Worm (Caenorhabditis elegans) whole organism, young adult: Measurements from ENCODE around the gene pnc-1.

Experiments
- B0035.1 ChIP-seq: sonication (generic microtip); optimal IDR thresholded peaks from 2 replicates; lab custom pipeline; 2016; ENCODE audit warnings: missing genetic modification characterization, mild to moderate bottlenecking, missing compliant biosample characterization, missing genotype, missing genetic modification reagents
- B0336.3 ChIP-seq: fragments of 200-800 bp; sonication (Bioruptor generic); IDR thresholded peaks from 2 replicates; pipeline ENCODE4 v1.3.6; 2022; ENCODE audit warnings: missing genetic modification characterization, missing compliant biosample characterization
- C17E4.6 ChIP-seq: fragments of 200-800 bp; sonication (Bioruptor generic); IDR thresholded peaks from 2 replicates; pipeline ENCODE4 v1.3.6; 2022; ENCODE audit warnings: missing genetic modification reagents, missing genetic modification characterization, missing compliant biosample characterization
- F33H1.4 ChIP-seq: fragments of 200-800 bp; sonication (Bioruptor generic); IDR thresholded peaks from 2 replicates; pipeline ENCODE4 v1.3.6; 2022; ENCODE audit warnings: missing genetic modification reagents, missing genetic modification characterization, missing compliant biosample characterization
- F39B2.1 ChIP-seq: fragments of 200-800 bp; sonication (Bioruptor generic); IDR thresholded peaks from 2 replicates; pipeline ENCODE4 v1.3.6; 2022; ENCODE audit warnings: missing genetic modification reagents, missing genetic modification characterization, missing compliant biosample characterization
- F52B5.7 ChIP-seq: sonication (generic microtip); optimal IDR thresholded peaks from 2 replicates; lab custom pipeline; 2016; ENCODE audit warnings: mild to moderate bottlenecking, missing genetic modification characterization, missing compliant biosample characterization
- T07F8.4 ChIP-seq: sonication (generic microtip); optimal IDR thresholded peaks from 2 replicates; lab custom pipeline; 2016; ENCODE audit warnings: mild to moderate bottlenecking, missing genetic modification characterization, moderate library complexity, missing compliant biosample characterization
- T26A5.8 ChIP-seq: sonication (generic microtip); optimal IDR thresholded peaks from 2 replicates; lab custom pipeline; 2016; ENCODE audit warnings: missing genetic modification characterization, missing compliant biosample characterization
- Y56A3A.18 ChIP-seq: fragments of 200-800 bp; sonication (Bioruptor generic); IDR thresholded peaks from 2 replicates; pipeline ENCODE4 v1.3.6; 2022; ENCODE audit warnings: missing genetic modification reagents, missing genetic modification characterization, missing compliant biosample characterization
- Y79H2A.3 ChIP-seq: fragments of 200-800 bp; sonication (Bioruptor generic); conservative IDR thresholded peaks from 2 replicates; pipeline ENCODE4 v1.3.6; 2022; ENCODE audit warnings: missing genetic modification reagents, missing genetic modification characterization, missing compliant biosample characterization
- Y95B8A.8 ChIP-seq: fragments of 200-800 bp; sonication (Bioruptor generic); IDR thresholded peaks from 2 replicates; pipeline ENCODE4 v1.3.6; 2022; ENCODE audit warnings: missing genetic modification reagents, missing genetic modification characterization, missing compliant biosample characterization
- athp-1 ChIP-seq: sonication (generic microtip); optimal IDR thresholded peaks from 2 replicates; lab custom pipeline; 2017; ENCODE audit warnings: mild to moderate bottlenecking, missing genetic modification characterization, missing compliant biosample characterization
- cebp-1 ChIP-seq, 2 experiments: fragments of 200-800 bp in 1 of 2; sonication (Bioruptor generic) in 1 of 2; sonication (generic microtip) in 1 of 2; IDR thresholded peaks in 1 of 2; optimal IDR thresholded peaks in 1 of 2; 2 replicates each; pipeline versions ENCODE4 v1.3.6 to Lab custom; 2017 to 2022; ENCODE audit warnings: missing compliant biosample characterization in 2 of 2, missing genetic modification characterization in 2 of 2, mild to moderate bottlenecking in 1 of 2, missing genetic modification reagents in 1 of 2, moderate library complexity in 1 of 2
- ceh-27 ChIP-seq: fragments of 200-800 bp; sonication (Bioruptor generic); optimal IDR thresholded peaks from 2 replicates; lab custom pipeline; 2018; ENCODE audit warnings: mild to moderate bottlenecking, missing genetic modification characterization, moderate library complexity, missing compliant biosample characterization
- ceh-40 ChIP-seq: fragments of 200-800 bp; sonication (Bioruptor generic); IDR thresholded peaks from 2 replicates; pipeline ENCODE4 v1.3.6; 2022; ENCODE audit warnings: missing genetic modification characterization, missing compliant biosample characterization
- egl-18 ChIP-seq: fragments of 200-800 bp; sonication (Bioruptor generic); IDR thresholded peaks from 2 replicates; pipeline ENCODE4 v1.3.6; 2022; ENCODE audit warnings: missing genetic modification reagents, missing genetic modification characterization, missing compliant biosample characterization
- gei-17 ChIP-seq: fragments of 200-800 bp; sonication (Bioruptor generic); optimal IDR thresholded peaks from 2 replicates; lab custom pipeline; 2018; ENCODE audit warnings: mild to moderate bottlenecking, missing genetic modification characterization, missing compliant biosample characterization
- hmg-1.2 ChIP-seq: fragments of 200-800 bp; sonication (Bioruptor generic); IDR thresholded peaks from 2 replicates; pipeline ENCODE4 v1.3.6; 2022; ENCODE audit warnings: missing genetic modification reagents, missing genetic modification characterization, missing compliant biosample characterization
- hrde-1 ChIP-seq: sonication (generic microtip); optimal IDR thresholded peaks from 2 replicates; lab custom pipeline; 2016; ENCODE audit warnings: missing genetic modification characterization, mild to moderate bottlenecking, missing compliant biosample characterization, moderate library complexity, missing genotype, missing genetic modification reagents, borderline replicate concordance
- let-607 ChIP-seq, 2 experiments: fragments of 200-800 bp in 1 of 2; sonication (Bioruptor generic) in 1 of 2; sonication (generic microtip) in 1 of 2; optimal IDR thresholded peaks; 2 replicates each; lab custom pipeline; 2016 to 2018; ENCODE audit warnings: mild to moderate bottlenecking in 2 of 2, missing compliant biosample characterization in 2 of 2, missing genetic modification characterization in 2 of 2, moderate library complexity in 2 of 2, missing genotype in 1 of 2
- lsl-1 ChIP-seq: fragments of 200-800 bp; sonication (Bioruptor generic); optimal IDR thresholded peaks from 2 replicates; lab custom pipeline; 2018; ENCODE audit warnings: mild to moderate bottlenecking, missing genetic modification characterization, moderate library complexity, missing compliant biosample characterization
- lsy-27 ChIP-seq: sonication (generic microtip); optimal IDR thresholded peaks from 2 replicates; lab custom pipeline; 2017; ENCODE audit warnings: missing genetic modification characterization, mild to moderate bottlenecking, missing compliant biosample characterization, antibody characterized with exemption, missing genotype, borderline replicate concordance; ENCODE audit not compliant: insufficient read depth
- madf-10 ChIP-seq: sonication (generic microtip); optimal IDR thresholded peaks from 2 replicates; lab custom pipeline; 2016; ENCODE audit warnings: mild to moderate bottlenecking, missing genetic modification characterization, missing compliant biosample characterization
- madf-6 ChIP-seq: fragments of 200-800 bp; sonication (Bioruptor generic); IDR thresholded peaks from 2 replicates; pipeline ENCODE4 v1.3.6; 2022; ENCODE audit warnings: missing genetic modification reagents, missing genetic modification characterization, missing compliant biosample characterization
- mel-28 ChIP-seq: sonication (generic microtip); optimal IDR thresholded peaks from 2 replicates; lab custom pipeline; 2016; ENCODE audit warnings: borderline replicate concordance, mild to moderate bottlenecking, missing genetic modification characterization, missing compliant biosample characterization
- nhr-27 ChIP-seq: fragments of 200-800 bp; sonication (Bioruptor generic); optimal IDR thresholded peaks from 2 replicates; lab custom pipeline; 2018; ENCODE audit warnings: mild to moderate bottlenecking, missing genetic modification characterization, moderate library complexity, missing compliant biosample characterization
- nhr-80 ChIP-seq: sonication (generic microtip); optimal IDR thresholded peaks from 2 replicates; lab custom pipeline; 2016; ENCODE audit warnings: missing genetic modification characterization, missing compliant biosample characterization
- rec-8 ChIP-seq, 2 experiments: sonication (generic microtip); optimal IDR thresholded peaks; 2 replicates each; lab custom pipeline; 2016; ENCODE audit warnings: mild to moderate bottlenecking in 2 of 2, missing genetic modification characterization in 2 of 2, missing genetic modification reagents in 2 of 2, missing genotype in 2 of 2, missing biosample characterization in 1 of 2, missing compliant biosample characterization in 1 of 2, moderate library complexity in 1 of 2
- snpc-1.3 ChIP-seq: sonication (generic microtip); optimal IDR thresholded peaks from 2 replicates; lab custom pipeline; 2017; ENCODE audit warnings: missing genetic modification characterization, mild to moderate bottlenecking, missing compliant biosample characterization, antibody characterized with exemption, moderate library complexity, missing genotype, missing genetic modification reagents; ENCODE audit not compliant: insufficient read depth
- somi-1 ChIP-seq: fragments of 200-800 bp; sonication (Bioruptor generic); optimal IDR thresholded peaks from 2 replicates; lab custom pipeline; 2018; ENCODE audit warnings: mild to moderate bottlenecking, missing genetic modification characterization, missing compliant biosample characterization
- xnd-1 ChIP-seq: sonication (generic microtip); optimal IDR thresholded peaks from 2 replicates; lab custom pipeline; 2016; ENCODE audit warnings: missing genotype, missing genetic modification reagents, missing genetic modification characterization, missing compliant biosample characterization
- zfh-2 ChIP-seq: fragments of 200-800 bp; sonication (Bioruptor generic); conservative IDR thresholded peaks from 2 replicates; pipeline ENCODE4 v1.3.6; 2022; ENCODE audit warnings: missing genetic modification reagents, missing genetic modification characterization, missing compliant biosample characterization

pnc-1 gene

ce11 chrIV:179700-180099, 4.6 kb upstream of the pnc-1 start:
- TF ChIP-seq C17E4.6 (no peak), F39B2.1 (GFP tag; lab: Robert Waterston, UW) (no peak), athp-1 (tag; lab: Kevin White, UChicago) (no peak), madf-10 (no peak), rec-8 (tag; optimal IDR thresholded peaks at IDR 0.05; lab: Kevin White, UChicago) (no peak), B0336.3 (no peak), T07F8.4 (tag; lab: Kevin White, UChicago) (no peak), hrde-1 (tag; lab: Kevin White, UChicago) (no peak), B0035.1 (tag; lab: Kevin White, UChicago) (no peak), let-607 (tag; optimal IDR thresholded peaks at IDR 0.05; lab: Kevin White, UChicago) (no peak), Y56A3A.18 (GFP tag; lab: Robert Waterston, UW) (no peak), nhr-27 (no peak), T26A5.8 (tag; lab: Kevin White, UChicago) (no peak), somi-1 (GFP tag; lab: Kevin White, UChicago) (no peak), Y95B8A.8 (GFP tag; lab: Robert Waterston, UW) (no peak), snpc-1.3 (tag; lab: Kevin White, UChicago) (no peak), mel-28 (tag; lab: Kevin White, UChicago) (no peak)

ce11 chrIV:183519-183918, 765 bp upstream of the pnc-1 start:
- TF ChIP-seq ceh-27 (GFP tag; lab: Kevin White, UChicago) (no peak), Y79H2A.3 (GFP tag; lab: Robert Waterston, UW) (no peak), F52B5.7 (tag; lab: Kevin White, UChicago) (no peak), zfh-2 (GFP tag; lab: Robert Waterston, UW) (no peak), egl-18 (no peak), xnd-1 (peak; percentile 55), lsl-1 (GFP tag; lab: Kevin White, UChicago) (peak; percentile 81), F33H1.4 (GFP tag; lab: Robert Waterston, UW) (peak; percentile 79), madf-6 (GFP tag; lab: Robert Waterston, UW) (peak; percentile 51)
- TF ChIP-seq, all 124 proteins: peak for 4

- TF ChIP-seq hmg-1.2: peak; percentile 26; the same call in 1 of the 2 replicates
- TF ChIP-seq gei-17 (GFP tag; lab: Kevin White, UChicago): no peak
These were observed 1.8 kb downstream of the pnc-1 start for ce11 chrIV:186110-186509.

ce11 chrIV:187336-187735, 3.1 kb downstream of the pnc-1 start:
- TF ChIP-seq nhr-80 (tag; lab: Kevin White, UChicago) (peak; percentile 76), cebp-1 (GFP tag; IDR thresholded peaks at IDR 0.05; lab: Robert Waterston, UW) (0 out of 2 replicates have a peak, but pooled peaks have one; percentile 55), cebp-1 (tag; optimal IDR thresholded peaks at IDR 0.05; lab: Kevin White, UChicago) (peak; percentile 37), ceh-40 (GFP tag; lab: Robert Waterston, UW) (0 out of 2 replicates have a peak, but pooled peaks have one; percentile 9), lsy-27 (tag; lab: Kevin White, UChicago) (no peak)
